Worm (Caenorhabditis elegans) whole organism, L4/young adult: Measurements from ENCODE around the gene Y58A7A.5.

Experiments used
- W03F9.2 ChIP-seq: fragments of 150-350 bp; optimal IDR thresholded peaks from 2 replicates; lab custom pipeline; 2014; ENCODE audit warnings: missing biosample characterization, missing genetic modification characterization
- dao-5 ChIP-seq: sonication (generic microtip); optimal IDR thresholded peaks from 2 replicates; lab custom pipeline; 2016; ENCODE audit warnings: missing genotype, missing genetic modification characterization, moderate library complexity, missing compliant biosample characterization
- him-1 ChIP-seq: sonication (generic microtip); optimal IDR thresholded peaks from 2 replicates; lab custom pipeline; 2016; ENCODE audit warnings: missing genotype, missing genetic modification reagents, missing genetic modification characterization, missing compliant biosample characterization

Y58A7A.5 gene

ce11 chrV:5090386-5090785 lies 3.6 kb upstream of the Y58A7A.5 start:
- TF ChIP-seq him-1 (no peak), W03F9.2 (tag; lab: Kevin White, UChicago) (no peak), dao-5 (tag; lab: Kevin White, UChicago) (no peak)

DNA sequence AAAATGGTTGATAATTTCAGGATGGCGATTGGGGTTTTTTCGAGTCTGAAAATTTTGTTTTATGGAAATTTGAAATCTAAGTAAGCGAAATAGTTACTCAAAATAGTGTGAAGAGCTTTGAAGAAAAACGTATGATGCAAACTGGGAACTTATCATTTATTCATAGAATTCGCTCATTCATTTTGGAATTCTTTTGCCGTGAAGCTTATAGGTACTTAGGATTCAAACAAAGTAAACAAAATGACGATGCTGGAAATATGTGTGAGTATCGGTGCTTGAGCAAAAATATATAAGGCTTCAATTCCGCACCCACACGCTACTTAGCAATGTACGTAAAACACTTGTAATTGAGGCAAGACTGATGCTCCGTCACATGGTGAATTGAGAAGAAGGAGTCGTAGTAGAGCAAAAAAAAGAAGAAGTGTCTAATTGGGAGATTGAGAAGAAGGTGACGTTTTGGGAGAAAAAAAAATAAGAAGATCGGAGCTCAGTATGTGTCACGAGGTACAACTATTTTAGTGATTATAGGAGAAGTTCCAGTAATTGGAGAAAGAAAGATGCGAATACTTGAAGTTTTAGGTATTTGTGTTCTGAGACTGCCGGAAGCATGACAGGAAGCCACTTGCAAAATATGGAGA lies 2.8 kb upstream of the Y58A7A.5 start, which contains the start of gene glb-32:
TSS of gene glb-32 (minus strand) at position 51 of the 638 bp plus-strand sequence.
- TF ChIP-seq him-1, result no peak
- no peak for TF ChIP-seq dao-5 (tag; lab: Kevin White, UChicago)
- no peak for TF ChIP-seq W03F9.2 (tag; lab: Kevin White, UChicago)

DNA sequence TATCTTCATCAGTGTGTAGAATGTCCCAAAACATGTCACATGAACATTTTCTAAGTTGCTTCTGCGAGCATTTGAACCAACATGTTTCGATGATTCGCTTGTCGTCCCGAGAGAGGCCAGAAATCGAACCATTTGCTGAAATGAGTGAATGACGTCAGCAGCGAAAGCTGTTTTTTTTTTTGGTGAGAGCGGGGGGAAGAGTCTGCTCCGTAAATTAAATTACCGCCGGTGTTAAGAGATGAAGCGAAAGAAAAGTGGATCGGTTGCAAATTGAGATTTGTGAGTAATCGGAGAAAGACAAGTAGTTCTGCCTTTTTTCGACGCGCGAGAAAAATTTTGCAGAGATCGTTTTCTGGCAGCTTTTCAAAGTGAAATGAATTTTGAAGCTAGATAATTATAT lies 1.5 kb upstream of the Y58A7A.5 start:
- TF ChIP-seq W03F9.2 (tag; lab: Kevin White, UChicago), result no peak
- no peak for TF ChIP-seq him-1
- no peak for TF ChIP-seq dao-5 (tag; lab: Kevin White, UChicago)

DNA sequence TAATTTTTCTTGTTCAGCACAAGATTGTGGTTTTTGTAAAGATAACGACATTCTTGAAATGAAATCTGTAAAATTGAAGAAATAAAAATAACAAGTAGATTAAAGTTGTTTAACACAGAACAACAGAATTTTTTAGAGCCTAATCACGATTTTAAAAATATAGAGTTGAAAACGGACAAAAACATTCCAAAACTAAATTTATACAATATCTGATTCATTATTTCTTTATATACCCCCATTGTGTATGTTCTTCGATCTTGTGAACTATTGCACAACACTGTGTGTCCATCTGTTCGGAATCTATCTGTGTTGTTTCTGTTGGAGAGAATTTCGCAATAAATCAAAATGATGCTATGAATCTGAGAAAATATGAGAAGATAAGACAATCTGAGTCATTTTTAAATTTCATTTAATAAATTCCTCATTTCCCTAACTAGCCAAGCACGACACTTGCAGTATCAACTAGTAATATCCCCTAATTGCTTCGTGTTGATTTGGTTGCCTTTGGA lies 1.8 kb downstream of the Y58A7A.5 start, which contains the start of gene Y58A7A.4:
TSS of gene Y58A7A.4 (minus strand) at position 51 of the 509 bp plus-strand sequence.
- TF ChIP-seq him-1 (no peak), W03F9.2 (tag; lab: Kevin White, UChicago) (no peak), dao-5 (tag; lab: Kevin White, UChicago) (no peak)

DNA sequence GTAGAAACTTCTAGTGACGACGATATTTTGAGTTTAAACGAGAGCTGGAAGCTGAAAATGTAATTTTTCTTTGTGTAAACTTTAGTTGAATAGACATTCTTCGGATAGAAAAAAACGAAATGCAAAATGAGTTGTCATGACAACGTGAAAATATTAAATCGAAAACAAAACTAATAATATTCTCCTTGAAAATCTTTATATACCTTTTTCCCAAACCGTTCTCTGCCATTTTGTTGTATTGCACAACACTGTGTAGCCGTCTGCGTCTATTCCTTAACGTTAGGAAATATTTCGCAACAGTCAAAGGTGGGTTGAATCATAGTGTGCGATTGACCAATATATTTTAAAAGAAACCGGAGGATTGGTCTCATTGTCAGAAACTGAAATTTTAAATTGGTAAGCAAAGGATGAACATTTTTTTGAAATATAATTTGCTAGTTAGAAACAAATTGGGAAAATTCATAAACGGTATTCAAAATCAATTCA lies 5.9 kb downstream of the Y58A7A.5 start, which contains the start of gene Y58A7A.3:
TSS of gene Y58A7A.3 (minus strand) at position 51 of the 486 bp plus-strand sequence.
- TF ChIP-seq W03F9.2 (tag; lab: Kevin White, UChicago) (peak; percentile 68), him-1 (no peak)

- TF ChIP-seq dao-5 (tag; lab: Kevin White, UChicago), result no peak
- no peak for TF ChIP-seq W03F9.2 (tag; lab: Kevin White, UChicago)
- TF ChIP-seq him-1, result no peak
These were observed 14.7 kb downstream of the Y58A7A.5 start, which contains the start of gene Y58A7A.2 for ce11 chrV:5072082-5072481. Gene Y58A7A.2 (minus strand): TSS chrV:5072182.

DNA sequence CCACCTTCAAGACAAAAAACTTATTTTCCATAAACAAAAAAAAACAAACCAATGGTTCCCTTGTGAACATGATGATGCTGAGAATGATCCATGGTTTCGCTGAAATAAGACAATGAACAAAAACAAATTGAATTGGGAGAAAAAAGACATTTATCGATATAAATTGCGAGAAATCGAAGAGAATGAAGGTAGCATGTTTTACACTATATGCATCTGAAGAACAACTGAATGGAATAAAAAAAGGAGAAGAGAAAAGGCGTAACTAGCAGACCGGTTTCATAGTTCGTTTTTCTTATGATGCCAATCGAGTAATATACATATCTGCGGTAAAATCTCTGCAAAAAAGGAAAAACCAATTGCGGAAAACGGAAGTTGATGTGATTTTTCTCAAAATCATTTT lies 17.3 kb downstream of the Y58A7A.5 start, which contains the start of gene Y58A7A.1:
TSS of gene Y58A7A.1 (minus strand) at position 101 of the 400 bp plus-strand sequence.
- no peak for TF ChIP-seq him-1
- no peak for TF ChIP-seq dao-5 (tag; lab: Kevin White, UChicago)
- TF ChIP-seq W03F9.2 (tag; lab: Kevin White, UChicago), result no peak

DNA sequence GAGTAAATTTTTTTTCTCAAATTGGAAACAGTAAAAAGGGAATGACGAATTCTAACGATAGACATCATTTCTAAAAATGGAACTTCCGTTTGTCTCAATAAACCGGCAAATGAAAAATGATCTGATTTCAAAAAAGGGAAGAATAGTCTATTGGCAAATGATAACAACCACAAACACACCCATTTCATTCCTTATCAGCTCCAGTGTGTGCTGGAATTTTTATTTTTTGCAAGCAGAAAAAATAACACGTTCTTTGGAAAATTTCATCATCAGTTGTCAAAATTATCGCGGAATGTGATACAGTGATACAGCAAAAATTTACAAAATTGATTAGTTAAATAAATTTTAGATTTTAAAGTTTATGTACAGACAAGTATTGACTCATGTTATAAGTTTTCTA lies 19.4 kb downstream of the Y58A7A.5 start:
- TF ChIP-seq him-1 (no peak), W03F9.2 (tag; lab: Kevin White, UChicago) (no peak)

DNA sequence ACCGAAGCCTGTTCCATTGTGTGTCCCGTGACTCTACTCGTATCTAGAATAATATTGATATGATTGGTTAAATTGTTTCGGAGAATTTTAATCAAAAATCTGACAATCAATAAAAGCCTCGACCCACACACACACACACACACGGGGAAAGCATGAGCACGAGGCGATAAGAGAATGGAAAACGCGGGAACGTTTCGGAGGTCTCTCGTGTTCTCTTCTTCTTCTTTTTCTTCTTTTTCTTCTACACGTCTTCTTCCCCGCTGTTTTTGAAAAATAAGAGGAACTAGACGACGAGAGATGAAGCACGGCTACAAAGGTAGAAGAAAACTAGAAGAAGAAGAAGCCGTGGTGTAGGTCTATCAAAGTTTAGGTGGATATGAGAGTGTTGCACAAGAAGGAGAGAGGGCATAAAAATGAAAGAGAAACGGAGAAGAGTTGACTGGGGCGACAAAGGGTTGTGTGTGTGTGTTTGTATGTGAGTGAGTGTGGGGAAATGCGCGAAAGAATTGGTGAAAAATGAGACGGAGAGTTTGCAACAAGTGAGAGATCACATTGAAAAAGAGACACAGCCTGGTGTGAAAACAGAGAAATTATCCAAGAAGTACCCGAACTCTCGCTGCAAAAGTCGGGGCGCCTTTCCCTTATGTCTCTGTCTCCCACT lies 21.9 kb downstream of the Y58A7A.5 start, which contains the start of gene mlk-1:
TSS of gene mlk-1 (minus strand) at position 51 of the 661 bp plus-strand sequence.
- no peak for TF ChIP-seq W03F9.2 (tag; lab: Kevin White, UChicago)
- TF ChIP-seq him-1, result peak; percentile 37

DNA sequence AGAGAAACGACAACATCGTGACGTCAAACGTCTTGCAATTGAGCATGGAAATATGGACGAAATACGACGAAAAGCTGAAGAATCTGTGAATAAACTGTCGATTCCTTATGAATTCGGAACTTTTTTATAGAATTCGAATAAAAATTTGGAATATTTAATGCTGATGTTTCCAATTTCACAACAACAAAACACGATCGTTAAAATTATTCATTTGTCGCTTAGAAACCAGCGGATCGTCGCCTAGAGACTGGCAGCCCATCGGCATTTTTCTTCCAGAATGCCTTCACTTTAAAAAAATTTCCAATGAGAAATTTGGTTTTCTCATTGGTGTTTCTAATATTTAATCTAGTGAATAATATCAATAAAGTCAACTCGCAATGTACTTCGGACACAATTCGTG lies 33.4 kb downstream of the Y58A7A.5 start, which contains the start of gene cwp-4:
TSS of gene cwp-4 (plus strand) at position 301 of the 400 bp plus-strand sequence.
- TF ChIP-seq W03F9.2 (tag; lab: Kevin White, UChicago), result no peak
- TF ChIP-seq him-1, result no peak
- no peak for TF ChIP-seq dao-5 (tag; lab: Kevin White, UChicago)

- no peak for TF ChIP-seq him-1
- no peak for TF ChIP-seq dao-5 (tag; lab: Kevin White, UChicago)
- no peak for TF ChIP-seq W03F9.2 (tag; lab: Kevin White, UChicago)
These were observed 34.5 kb downstream of the Y58A7A.5 start, which contains the start of gene K11D12.12 for ce11 chrV:5052233-5052632. Gene K11D12.12 (plus strand): TSS chrV:5052261.

DNA sequence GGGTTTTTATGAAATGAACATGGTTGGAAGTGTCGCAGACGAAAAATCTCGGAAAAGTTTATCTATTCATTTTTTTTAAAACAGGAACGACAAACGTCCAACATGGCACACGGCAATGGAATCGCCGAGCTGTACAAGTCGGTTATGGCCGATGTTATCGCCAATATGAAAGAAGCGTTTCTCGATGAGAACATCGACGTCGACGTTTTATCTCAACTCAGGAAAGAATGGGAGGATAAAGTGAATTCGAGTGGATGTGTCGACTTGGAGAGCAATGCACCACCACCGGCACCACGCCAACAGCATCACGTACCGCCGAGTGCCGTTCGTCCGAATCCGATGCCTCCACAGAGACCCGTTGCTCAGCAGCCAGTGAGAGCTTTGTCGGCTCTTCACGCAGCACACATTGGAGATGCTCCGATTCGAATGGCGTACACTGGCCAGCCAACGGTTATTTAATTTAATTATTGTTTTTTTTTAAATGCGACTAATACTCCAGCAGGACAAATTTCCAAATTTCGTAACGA lies 36.6 kb downstream of the Y58A7A.5 start:
- TF ChIP-seq dao-5 (tag; lab: Kevin White, UChicago), result no peak
- no peak for TF ChIP-seq him-1
- TF ChIP-seq W03F9.2 (tag; lab: Kevin White, UChicago), result no peak

DNA sequence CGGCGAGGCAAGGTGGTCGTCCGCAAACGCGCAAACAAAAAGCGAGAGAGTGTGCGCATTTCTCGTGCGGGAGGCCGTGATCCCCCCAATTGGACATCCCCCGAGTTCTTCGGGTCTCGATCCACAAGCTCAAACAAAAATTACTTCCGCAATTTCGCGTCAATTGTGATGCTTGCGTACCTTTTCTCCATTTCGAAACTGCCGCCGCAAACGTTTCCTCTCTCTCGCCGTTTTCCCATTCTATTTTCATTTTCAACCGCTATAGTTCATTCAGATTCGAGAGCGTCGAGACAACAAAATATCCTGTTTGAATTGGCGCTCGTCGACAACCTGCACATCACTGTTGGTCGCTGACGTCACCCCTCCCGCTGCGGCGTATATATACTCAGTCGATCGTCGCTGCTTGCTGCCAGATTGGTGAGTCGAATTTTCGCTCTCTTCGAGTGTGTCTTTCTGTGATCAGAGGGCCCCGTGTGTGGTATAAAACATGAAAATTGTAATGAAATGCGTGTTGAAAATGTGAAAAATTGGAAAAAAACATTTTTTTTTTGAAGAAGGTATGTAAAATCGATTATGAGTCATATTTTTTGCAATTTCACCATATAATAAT lies 37.3 kb downstream of the Y58A7A.5 start, which contains the start of the genes pqn-51 and K11D12.14:
TSS of gene pqn-51 (plus strand) at position 275 of the 610 bp plus-strand sequence.
TSS of gene K11D12.14 (plus strand) at position 304 of the 610 bp plus-strand sequence.
- peak; percentile 0 for TF ChIP-seq W03F9.2 (tag; lab: Kevin White, UChicago)
- TF ChIP-seq him-1, result peak; percentile 80
- no peak for TF ChIP-seq dao-5 (tag; lab: Kevin White, UChicago)
